Fruit fly (Drosophila melanogaster) whole organism, embryonic: ENCODE data around the gene mof.

Source experiments
- Abd-B ChIP-seq: fragments of 200-800 bp; sonication (Bioruptor generic); optimal IDR thresholded peaks from 2 replicates; lab custom pipeline; 2018; ENCODE audit warnings: missing biosample characterization, mild to moderate bottlenecking, missing genetic modification characterization, moderate library complexity
- Asciz ChIP-seq: fragments of 200-800 bp; sonication (Bioruptor generic); optimal IDR thresholded peaks from 2 replicates; lab custom pipeline; 2017; ENCODE audit warnings: missing biosample characterization, mild to moderate bottlenecking, missing genetic modification characterization, missing genetic modification reagents
- Atf6 ChIP-seq: fragments of 200-800 bp; sonication (Bioruptor generic); IDR thresholded peaks from 2 replicates; pipeline ENCODE4 v1.3.6; 2022; ENCODE audit warnings: missing biosample characterization, missing genetic modification characterization
- CG11085 ChIP-seq: fragments of 200-800 bp; sonication (Bioruptor generic); IDR thresholded peaks from 2 replicates; pipeline ENCODE4 v1.3.6; 2022; ENCODE audit warnings: missing biosample characterization, missing genetic modification characterization
- CG11560 ChIP-seq: fragments of 200-800 bp; sonication (Bioruptor generic); IDR thresholded peaks from 3 replicates; pipeline ENCODE4 v1.3.6; 2022; ENCODE audit warnings: missing biosample characterization, missing genetic modification characterization
- CG12236 ChIP-seq: fragments of 200-800 bp; sonication (Bioruptor generic); optimal IDR thresholded peaks from 2 replicates; lab custom pipeline; 2016; ENCODE audit warnings: missing biosample characterization, missing genetic modification characterization
- CG13123 ChIP-seq: fragments of 200-800 bp; sonication (Bioruptor generic); optimal IDR thresholded peaks from 2 replicates; lab custom pipeline; 2016; ENCODE audit warnings: missing biosample characterization, missing genetic modification characterization
- CG13296 ChIP-seq: fragments of 200-800 bp; sonication (Bioruptor generic); optimal IDR thresholded peaks from 3 replicates; lab custom pipeline; 2018; ENCODE audit warnings: missing biosample characterization, mild to moderate bottlenecking, missing genetic modification characterization
- CG13624 ChIP-seq: fragments of 200-800 bp; sonication (Bioruptor generic); optimal IDR thresholded peaks from 2 replicates; lab custom pipeline; 2016; ENCODE audit warnings: missing biosample characterization, missing genetic modification characterization
- CG15601 ChIP-seq: fragments of 200-800 bp; sonication (Bioruptor generic); optimal IDR thresholded peaks from 3 replicates; lab custom pipeline; 2019; ENCODE audit warnings: missing biosample characterization, mild to moderate bottlenecking, missing genetic modification characterization, moderate library complexity
- CG1602 ChIP-seq: fragments of 200-800 bp; sonication (Bioruptor generic); optimal IDR thresholded peaks from 3 replicates; lab custom pipeline; 2016; ENCODE audit warnings: missing biosample characterization, missing genetic modification characterization
- CG16813 ChIP-seq: fragments of 200-800 bp; sonication (Bioruptor generic); IDR thresholded peaks from 3 replicates; pipeline ENCODE4 v1.3.6; 2022; ENCODE audit warnings: missing biosample characterization, missing genetic modification characterization; ENCODE audit not compliant: partially characterized antibody
- CG17568 ChIP-seq: fragments of 200-800 bp; sonication (Bioruptor generic); optimal IDR thresholded peaks from 2 replicates; lab custom pipeline; 2018; ENCODE audit warnings: missing biosample characterization, mild to moderate bottlenecking, missing genetic modification characterization, moderate library complexity
- CG17802 ChIP-seq: fragments of 200-800 bp; sonication (Bioruptor generic); optimal IDR thresholded peaks from 2 replicates; lab custom pipeline; 2018; ENCODE audit warnings: missing biosample characterization, mild to moderate bottlenecking, missing genetic modification characterization, moderate library complexity
- CG18619 ChIP-seq: fragments of 200-800 bp; sonication (Bioruptor generic); optimal IDR thresholded peaks from 3 replicates; lab custom pipeline; 2017; ENCODE audit warnings: missing biosample characterization, mild to moderate bottlenecking, missing genetic modification characterization
- CG2120 ChIP-seq: fragments of 200-800 bp; sonication (Bioruptor generic); optimal IDR thresholded peaks from 3 replicates; lab custom pipeline; 2016; ENCODE audit warnings: missing biosample characterization, missing genetic modification characterization
- CG3163 ChIP-seq: fragments of 200-800 bp; sonication (Bioruptor generic); optimal IDR thresholded peaks from 3 replicates; lab custom pipeline; 2016; ENCODE audit warnings: missing biosample characterization, missing genetic modification characterization
- CG32767 ChIP-seq: fragments of 200-800 bp; sonication (Bioruptor generic); IDR thresholded peaks from 2 replicates; pipeline ENCODE4 v1.3.6; 2022; ENCODE audit warnings: missing biosample characterization, missing genetic modification characterization
- CG3726 ChIP-seq: fragments of 200-800 bp; sonication (Bioruptor generic); IDR thresholded peaks from 3 replicates; pipeline ENCODE4, ENCODE4 v1.3.6; 2022; ENCODE audit warnings: missing biosample characterization, missing genetic modification characterization
- CG3995 ChIP-seq: fragments of 200-800 bp; sonication (Bioruptor generic); optimal IDR thresholded peaks from 3 replicates; lab custom pipeline; 2016; ENCODE audit warnings: missing biosample characterization, missing genetic modification characterization
- CG6654 ChIP-seq: fragments of 200-800 bp; sonication (Bioruptor generic); optimal IDR thresholded peaks from 2 replicates; lab custom pipeline; 2017; ENCODE audit warnings: missing biosample characterization, mild to moderate bottlenecking, missing genetic modification characterization
- D19B ChIP-seq: fragments of 200-800 bp; sonication (Bioruptor generic); optimal IDR thresholded peaks from 2 replicates; lab custom pipeline; 2017; ENCODE audit warnings: missing biosample characterization, mild to moderate bottlenecking, missing genetic modification characterization
- Hand ChIP-seq: fragments of 200-800 bp; sonication (Bioruptor generic); optimal IDR thresholded peaks from 2 replicates; lab custom pipeline; 2017; ENCODE audit warnings: mild to moderate bottlenecking, missing biosample characterization, missing genetic modification reagents, missing genetic modification characterization
- Hr78 ChIP-seq, 2 experiments: fragments of 200-800 bp in 1 of 2; fragments of >200 bp in 1 of 2; sonication (Bioruptor generic) in 1 of 2; optimal IDR thresholded peaks; 2 replicates each; lab custom pipeline; 2017 to 2019; ENCODE audit warnings: missing biosample characterization in 2 of 2, missing genetic modification characterization in 2 of 2, mild to moderate bottlenecking in 1 of 2, moderate library complexity in 1 of 2
- Side ChIP-seq: fragments of 200-800 bp; sonication (Bioruptor generic); optimal IDR thresholded peaks from 2 replicates; lab custom pipeline; 2016; ENCODE audit warnings: missing biosample characterization, missing genetic modification characterization
- Sox102F ChIP-seq: fragments of 200-800 bp; sonication (Bioruptor generic); optimal IDR thresholded peaks from 2 replicates; lab custom pipeline; 2018; ENCODE audit warnings: missing biosample characterization, mild to moderate bottlenecking, missing genetic modification characterization, moderate library complexity
- Stat92E ChIP-seq, 3 experiments: fragments of >200 bp in 2 of 3; fragments of 200-800 bp in 1 of 3; sonication (Bioruptor generic) in 1 of 3; optimal IDR thresholded peaks; 2 replicates each; lab custom pipeline; 2017 to 2019; ENCODE audit warnings: missing biosample characterization in 3 of 3, missing genetic modification characterization in 3 of 3, mild to moderate bottlenecking in 1 of 3, moderate library complexity in 1 of 3
- abd-A ChIP-seq: fragments of 200-800 bp; sonication (Bioruptor generic); optimal IDR thresholded peaks from 3 replicates; lab custom pipeline; 2019; ENCODE audit warnings: missing biosample characterization, mild to moderate bottlenecking, missing genetic modification characterization, moderate library complexity
- bowl ChIP-seq: fragments of 200-800 bp; sonication (Bioruptor generic); IDR thresholded peaks from 2 replicates; pipeline ENCODE4 v1.3.6; 2022; ENCODE audit warnings: missing biosample characterization, missing genetic modification characterization
- chm ChIP-seq: fragments of 200-800 bp; sonication (Bioruptor generic); IDR thresholded peaks from 2 replicates; pipeline ENCODE4 v1.3.6; 2022; ENCODE audit warnings: missing biosample characterization, missing genetic modification characterization
- ci ChIP-seq: fragments of 200-800 bp; sonication (Bioruptor generic); IDR thresholded peaks from 3 replicates; pipeline ENCODE4 v1.3.6; 2022; ENCODE audit warnings: missing biosample characterization, missing genetic modification characterization
- croc ChIP-seq: fragments of 200-800 bp; sonication (Bioruptor generic); conservative IDR thresholded peaks from 3 replicates; pipeline ENCODE4 v1.3.6; 2022; ENCODE audit warnings: missing biosample characterization, missing genetic modification characterization
- ems ChIP-seq: fragments of 200-800 bp; sonication (Bioruptor generic); optimal IDR thresholded peaks from 3 replicates; lab custom pipeline; 2016; ENCODE audit warnings: missing biosample characterization, missing genetic modification characterization
- gsb-n ChIP-seq: fragments of 200-800 bp; sonication (Bioruptor generic); optimal IDR thresholded peaks from 3 replicates; lab custom pipeline; 2018; ENCODE audit warnings: missing biosample characterization, mild to moderate bottlenecking, missing genetic modification characterization
- lab ChIP-seq: fragments of 200-800 bp; sonication (Bioruptor generic); optimal IDR thresholded peaks from 3 replicates; lab custom pipeline; 2017; ENCODE audit warnings: missing biosample characterization, missing genetic modification characterization, mild to moderate bottlenecking, moderate library complexity, missing genetic modification reagents
- nom ChIP-seq: fragments of 200-800 bp; sonication (Bioruptor generic); optimal IDR thresholded peaks from 2 replicates; lab custom pipeline; 2017; ENCODE audit warnings: missing biosample characterization, missing genetic modification characterization, mild to moderate bottlenecking, moderate library complexity, missing genetic modification reagents
- onecut ChIP-seq: fragments of 200-800 bp; sonication (Bioruptor generic); IDR thresholded peaks from 2 replicates; pipeline ENCODE4 v1.3.6; 2022; ENCODE audit warnings: missing biosample characterization, missing genetic modification characterization
- otp ChIP-seq: fragments of 200-800 bp; sonication (Bioruptor generic); IDR thresholded peaks from 3 replicates; pipeline ENCODE4, ENCODE4 v1.3.6; 2022; ENCODE audit warnings: missing biosample characterization, missing genetic modification characterization
- peb ChIP-seq: fragments of 200-800 bp; sonication (Bioruptor generic); IDR thresholded peaks from 2 replicates; pipeline ENCODE4 v1.3.6; 2022; ENCODE audit warnings: missing biosample characterization, missing genetic modification characterization
- scrt ChIP-seq: fragments of 200-800 bp; sonication (Bioruptor generic); optimal IDR thresholded peaks from 2 replicates; lab custom pipeline; 2018; ENCODE audit warnings: missing biosample characterization, mild to moderate bottlenecking, missing genetic modification characterization, moderate library complexity
- sna ChIP-seq: fragments of 200-800 bp; sonication (Bioruptor generic); IDR thresholded peaks from 2 replicates; pipeline ENCODE4 v1.3.6; 2022; ENCODE audit warnings: missing biosample characterization, missing genetic modification characterization; ENCODE audit not compliant: partially characterized antibody
- sqz ChIP-seq: fragments of 200-800 bp; sonication (Bioruptor generic); optimal IDR thresholded peaks from 3 replicates; lab custom pipeline; 2018; ENCODE audit warnings: missing biosample characterization, mild to moderate bottlenecking, missing genetic modification characterization
- stc ChIP-seq: fragments of 200-800 bp; sonication (Bioruptor generic); IDR thresholded peaks from 2 replicates; pipeline ENCODE4 v1.3.6; 2022; ENCODE audit warnings: missing biosample characterization, missing genetic modification characterization
- stwl ChIP-seq: fragments of 200-800 bp; sonication (Bioruptor generic); optimal IDR thresholded peaks from 3 replicates; lab custom pipeline; 2018; ENCODE audit warnings: missing biosample characterization, mild to moderate bottlenecking, missing genetic modification characterization, moderate library complexity
- trem ChIP-seq: fragments of 200-800 bp; optimal IDR thresholded peaks from 3 replicates; lab custom pipeline; 2019; ENCODE audit warnings: missing biosample characterization, mild to moderate bottlenecking, missing genetic modification characterization, moderate library complexity
- unc-4 ChIP-seq: fragments of 200-800 bp; sonication (Bioruptor generic); IDR thresholded peaks from 2 replicates; pipeline ENCODE4 v1.3.6; 2022; ENCODE audit warnings: missing biosample characterization, missing genetic modification characterization; ENCODE audit not compliant: partially characterized antibody
- usp ChIP-seq: fragments of >200 bp; optimal IDR thresholded peaks from 2 replicates; lab custom pipeline; 2017; ENCODE audit warnings: missing biosample characterization, missing genetic modification characterization
- vnd ChIP-seq: fragments of 200-800 bp; sonication (Bioruptor generic); IDR thresholded peaks from 3 replicates; pipeline ENCODE4 v1.3.6; 2022; ENCODE audit warnings: missing biosample characterization, missing genetic modification characterization; ENCODE audit not compliant: partially characterized antibody
- vvl ChIP-seq: fragments of 200-800 bp; sonication (Bioruptor generic); IDR thresholded peaks from 2 replicates; pipeline ENCODE4 v1.3.6; 2022; ENCODE audit warnings: missing biosample characterization, missing genetic modification characterization
- zfh1 ChIP-seq: fragments of 200-800 bp; sonication (Bioruptor generic); IDR thresholded peaks from 3 replicates; pipeline ENCODE4 v1.3.6; 2022; ENCODE audit warnings: missing biosample characterization, missing genetic modification characterization
- zfh2 ChIP-seq: fragments of 200-800 bp; sonication (Bioruptor generic); optimal IDR thresholded peaks from 2 replicates; lab custom pipeline; 2016; ENCODE audit warnings: missing biosample characterization, missing genetic modification characterization

The mof gene

dm6 chrX:5876584-5876983, at the start of gene mof (continued):
- peak; percentile 69 for TF ChIP-seq CG16813 (GFP tag; lab: Robert Waterston, UW)
- TF ChIP-seq CG3726 (GFP tag; lab: Robert Waterston, UW): no peak
- TF ChIP-seq CG17568: no peak
- peak; percentile 72 for TF ChIP-seq sna (GFP tag; lab: Robert Waterston, UW)
- no peak for TF ChIP-seq chm (GFP tag; lab: Robert Waterston, UW)
- no peak for TF ChIP-seq zfh2 (GFP tag; lab: Kevin White, UChicago)
- no peak for TF ChIP-seq Sox102F (GFP tag; lab: Kevin White, UChicago)
- no peak for TF ChIP-seq ems (GFP tag; lab: Kevin White, UChicago)
- no peak for TF ChIP-seq CG12236
- no peak for TF ChIP-seq peb (GFP tag; lab: Robert Waterston, UW)
- TF ChIP-seq bowl: no peak
- TF ChIP-seq otp (GFP tag; lab: Robert Waterston, UW): no peak
- no peak for TF ChIP-seq lab (GFP tag; lab: Kevin White, UChicago)
- no peak for TF ChIP-seq stc (GFP tag; lab: Robert Waterston, UW)
- TF ChIP-seq CG15601 (tag; lab: Kevin White, UChicago): no peak
- no peak for TF ChIP-seq scrt (GFP tag; lab: Kevin White, UChicago)
- TF ChIP-seq CG11560 (tag; lab: Robert Waterston, UW): no peak
- no peak for TF ChIP-seq ci (GFP tag; lab: Robert Waterston, UW)
- no peak for TF ChIP-seq onecut
- TF ChIP-seq CG18619 (GFP tag; lab: Kevin White, UChicago): no peak
- TF ChIP-seq CG17802 (tag; lab: Kevin White, UChicago): no peak
- TF ChIP-seq CG2120 (GFP tag; lab: Kevin White, UChicago): no peak
- TF ChIP-seq abd-A (tag; lab: Kevin White, UChicago): no peak
- TF ChIP-seq stwl (tag; lab: Kevin White, UChicago): peak; percentile 61
- TF ChIP-seq Abd-B: no peak
- TF ChIP-seq CG11085 (GFP tag; lab: Robert Waterston, UW): no peak
- TF ChIP-seq CG3163 (GFP tag; lab: Kevin White, UChicago): no peak
- no peak for TF ChIP-seq CG13123 (GFP tag; lab: Kevin White, UChicago)
- TF ChIP-seq Side: no peak
- no peak for TF ChIP-seq CG13624
- peak; percentile 44 for TF ChIP-seq CG3995 (GFP tag; lab: Kevin White, UChicago)
- peak; percentile 18 for TF ChIP-seq trem (tag; lab: Kevin White, UChicago)
- no peak for TF ChIP-seq CG32767 (GFP tag; lab: Robert Waterston, UW)
- no peak for TF ChIP-seq CG6654
- TF ChIP-seq vvl (GFP tag; lab: Robert Waterston, UW): no peak
- TF ChIP-seq CG13296 (GFP tag; lab: Kevin White, UChicago): no peak
- TF ChIP-seq Atf6: no peak
- TF ChIP-seq zfh1 (GFP tag; lab: Robert Waterston, UW): no peak
- TF ChIP-seq vnd: peak; percentile 76
- no peak for TF ChIP-seq gsb-n (tag; lab: Kevin White, UChicago)
- TF ChIP-seq CG1602 (GFP tag; lab: Kevin White, UChicago): no peak
- no peak for TF ChIP-seq D19B (GFP tag; lab: Kevin White, UChicago)
- TF ChIP-seq unc-4 (GFP tag; lab: Robert Waterston, UW): peak; percentile 76
- TF ChIP-seq Stat92E (GFP tag; optimal IDR thresholded peaks at IDR 0.05; lab: Kevin White, UChicago): no peak
- no peak for TF ChIP-seq Hr78 (GFP tag; optimal IDR thresholded peaks at IDR 0.05; lab: Kevin White, UChicago)
- no peak for TF ChIP-seq croc (GFP tag; lab: Robert Waterston, UW)
- TF ChIP-seq Asciz (GFP tag; lab: Kevin White, UChicago): no peak
- no peak for TF ChIP-seq usp
- TF ChIP-seq Hand (GFP tag; lab: Kevin White, UChicago): no peak
- TF ChIP-seq nom: peak; percentile 18
- no peak for TF ChIP-seq sqz (GFP tag; lab: Kevin White, UChicago)
